Worm (Caenorhabditis elegans) whole organism, L4 larva: ENCODE data around the gene sri-30.

Experiments
- ZK546.5 ChIP-seq, 2 experiments: sonication (generic microtip); optimal IDR thresholded peaks; 2 replicates each; lab custom pipeline; 2017; ENCODE audit warnings: missing biosample characterization in 2 of 2, missing genetic modification characterization in 2 of 2
- daf-16 ChIP-seq, 3 experiments: sonication (generic microtip); optimal IDR thresholded peaks; 2 replicates each; lab custom pipeline; 2016 to 2017; ENCODE audit warnings: missing genetic modification characterization in 3 of 3, missing genetic modification reagents in 3 of 3, mild to moderate bottlenecking in 2 of 3, missing compliant biosample characterization in 2 of 3, missing biosample characterization in 1 of 3, moderate library complexity in 1 of 3
- dve-1 ChIP-seq: sonication (generic microtip); optimal IDR thresholded peaks from 2 replicates; lab custom pipeline; 2017; ENCODE audit warnings: antibody characterized with exemption, mild to moderate bottlenecking, missing genetic modification characterization, missing compliant biosample characterization; ENCODE audit not compliant: insufficient read depth
- nhr-11 ChIP-seq: fragments of 150-350 bp; optimal IDR thresholded peaks from 2 replicates; lab custom pipeline; 2014; ENCODE audit warnings: missing biosample characterization, missing genetic modification characterization
- nhr-25 ChIP-seq: sonication (generic microtip); optimal IDR thresholded peaks from 2 replicates; lab custom pipeline; 2017; ENCODE audit warnings: missing genetic modification characterization, mild to moderate bottlenecking, missing compliant biosample characterization, antibody characterized with exemption, moderate library complexity, borderline replicate concordance; ENCODE audit not compliant: insufficient read depth
- nhr-28 ChIP-seq: fragments of 150-350 bp; optimal IDR thresholded peaks from 2 replicates; lab custom pipeline; 2014; ENCODE audit warnings: missing biosample characterization, missing genetic modification characterization
- skn-1 ChIP-seq: fragments of 150-350 bp; optimal IDR thresholded peaks from 2 replicates; lab custom pipeline; 2014; ENCODE audit warnings: missing biosample characterization, missing genetic modification characterization

- no peak for TF ChIP-seq nhr-28 (tag; lab: Kevin White, UChicago)
- no peak for TF ChIP-seq daf-16 (GFP tag; optimal IDR thresholded peaks at IDR 0.05; lab: Kevin White, UChicago)
- TF ChIP-seq daf-16 (tag; optimal IDR thresholded peaks at IDR 0.05; lab: Kevin White, UChicago): no peak
- no peak for TF ChIP-seq nhr-11 (tag; lab: Kevin White, UChicago)
- TF ChIP-seq ZK546.5 (tag; optimal IDR thresholded peaks at IDR 0.05; lab: Kevin White, UChicago): no peak
- TF ChIP-seq dve-1 (tag; lab: Kevin White, UChicago): no peak
- TF ChIP-seq skn-1 (tag; lab: Kevin White, UChicago): no peak
- no peak for TF ChIP-seq nhr-25
Observed at ce11 chrII:3012133-3012532, 33.8 kb upstream of the sri-30 start, which contains the start of gene C41H7.9.
